Worm (Caenorhabditis elegans): Measurements from ENCODE around the gene him-8.

DNA sequence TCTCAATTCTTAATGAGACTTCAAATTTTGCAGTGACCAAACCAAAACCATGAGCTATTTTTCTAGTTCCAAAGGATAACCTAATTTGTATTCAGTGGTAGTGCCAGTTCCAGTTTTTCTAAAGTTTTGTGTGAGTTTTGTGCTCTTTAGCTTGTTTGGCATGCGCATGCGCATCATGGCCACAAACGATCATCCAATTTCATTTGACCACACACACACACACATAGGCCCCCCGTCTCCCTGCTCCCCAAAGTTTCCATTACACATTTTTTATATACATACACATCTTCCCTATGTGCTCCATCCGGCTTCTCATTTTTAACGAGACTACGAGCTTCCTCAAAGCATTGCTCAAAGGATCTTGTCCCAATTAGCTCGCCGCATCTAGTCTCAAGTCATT, 12.8 kb downstream of the him-8 start:
- TF ChIP-seq nhr-11 (tag; optimal IDR thresholded peaks at IDR 0.05) (no peak), pros-1 (tag; optimal IDR thresholded peaks at IDR 0.05) (no peak), dmd-4 (tag; optimal IDR thresholded peaks at IDR 0.05; ENCODE audit: borderline replicate concordance) (no peak), lin-11 (tag; optimal IDR thresholded peaks at IDR 0.05) (no peak), pat-9 (tag; optimal IDR thresholded peaks at IDR 0.05) (no peak), pqm-1 (tag; optimal IDR thresholded peaks at IDR 0.05) (no peak), ceh-48 (tag; optimal IDR thresholded peaks at IDR 0.05) (no peak), pha-4 (tag; optimal IDR thresholded peaks at IDR 0.05) (no peak), unc-55 (GFP tag; optimal IDR thresholded peaks at IDR 0.05) (no peak), ama-1 (optimal IDR thresholded peaks at IDR 0.05) (no peak), ceh-45 (GFP tag; IDR thresholded peaks at IDR 0.05) (no peak), ceh-34 (tag; optimal IDR thresholded peaks at IDR 0.05) (no peak)
